Worm (Caenorhabditis elegans): ENCODE results near the gene egl-44.

egl-44 gene

ce11 chrII:5928502-5928901 is at the start of gene egl-44:
egl-44 (plus strand) TSS chrII:5928802.
- TF ChIP-seq tbx-2 (tag; optimal IDR thresholded peaks at IDR 0.05) (no peak), pha-4 (tag; optimal IDR thresholded peaks at IDR 0.05) (no peak), mml-1 (tag; optimal IDR thresholded peaks at IDR 0.05) (no peak), skn-1 (tag; optimal IDR thresholded peaks at IDR 0.05) (no peak), nhr-23 (tag; optimal IDR thresholded peaks at IDR 0.05) (no peak)

- no peak for TF ChIP-seq lsy-12 (tag; optimal IDR thresholded peaks at IDR 0.05)
- no peak for TF ChIP-seq zag-1 (tag; optimal IDR thresholded peaks at IDR 0.05)
- TF ChIP-seq egl-27 (tag; optimal IDR thresholded peaks at IDR 0.05): no peak
- no peak for TF ChIP-seq nhr-76 (tag; optimal IDR thresholded peaks at IDR 0.05)
- no peak for TF ChIP-seq ceh-9 (tag; optimal IDR thresholded peaks at IDR 0.05)
- no peak for TF ChIP-seq nhr-12 (tag; optimal IDR thresholded peaks at IDR 0.05)
- no peak for TF ChIP-seq daf-12 (tag; optimal IDR thresholded peaks at IDR 0.05)
- TF ChIP-seq hmg-11 (tag; optimal IDR thresholded peaks at IDR 0.05): no peak
- TF ChIP-seq nhr-25 (tag; optimal IDR thresholded peaks at IDR 0.05): peak; percentile 90
- TF ChIP-seq sea-2 (GFP tag; optimal IDR thresholded peaks at IDR 0.05): no peak
- TF ChIP-seq jun-1 (tag; optimal IDR thresholded peaks at IDR 0.05): no peak
- no peak for TF ChIP-seq ceh-16 (tag; optimal IDR thresholded peaks at IDR 0.05)
- TF ChIP-seq nhr-23 (tag; optimal IDR thresholded peaks at IDR 0.05): peak; percentile 19
- TF ChIP-seq ztf-4 (tag; optimal IDR thresholded peaks at IDR 0.05): no peak
- no peak for TF ChIP-seq fkh-2 (tag; optimal IDR thresholded peaks at IDR 0.05)
These were observed 47.9 kb upstream of the egl-44 start for ce11 chrII:5880677-5881076.

ce11 chrII:5884252-5884651 is 44.4 kb upstream of the egl-44 start, which contains the start of gene rfip-1:
rfip-1 (plus strand) TSS chrII:5884552.
- TF ChIP-seq R02D3.7 (tag; optimal IDR thresholded peaks at IDR 0.05) (no peak), jun-1 (tag; optimal IDR thresholded peaks at IDR 0.05) (no peak), ZK546.5 (tag; optimal IDR thresholded peaks at IDR 0.05) (no peak), mdl-1 (tag; optimal IDR thresholded peaks at IDR 0.05) (no peak), snpc-4 (tag; optimal IDR thresholded peaks at IDR 0.05) (no peak), elt-3 (tag; optimal IDR thresholded peaks at IDR 0.05) (no peak), fkh-2 (tag; optimal IDR thresholded peaks at IDR 0.05) (no peak), nhr-28 (tag; optimal IDR thresholded peaks at IDR 0.05) (no peak), nhr-43 (tag; optimal IDR thresholded peaks at IDR 0.05; ENCODE audit: poor library complexity, severe bottlenecking) (no peak), ceh-16 (tag; optimal IDR thresholded peaks at IDR 0.05) (no peak), ztf-4 (tag; optimal IDR thresholded peaks at IDR 0.05) (no peak), nhr-67 (tag; optimal IDR thresholded peaks at IDR 0.05) (no peak), nhr-12 (tag; optimal IDR thresholded peaks at IDR 0.05) (no peak)

ce11 chrII:5885966-5886621 is 42.5 kb upstream of the egl-44 start:
- TF ChIP-seq unc-39 (tag; optimal IDR thresholded peaks at IDR 0.05): no peak
- peak in 1 of 3 experiments; percentile 53 for TF ChIP-seq elt-3 (tag; optimal IDR thresholded peaks at IDR 0.05)
- TF ChIP-seq nhr-11 (tag; optimal IDR thresholded peaks at IDR 0.05): no peak
- no peak for TF ChIP-seq mml-1 (tag; optimal IDR thresholded peaks at IDR 0.05)
- TF ChIP-seq jun-1 (tag; optimal IDR thresholded peaks at IDR 0.05): no peak
- TF ChIP-seq ceh-16 (tag; optimal IDR thresholded peaks at IDR 0.05): no peak
- peak; percentile 17 for TF ChIP-seq pha-4 (tag; optimal IDR thresholded peaks at IDR 0.05)
- TF ChIP-seq tbx-2 (tag; optimal IDR thresholded peaks at IDR 0.05): no peak
- TF ChIP-seq pqm-1 (tag; optimal IDR thresholded peaks at IDR 0.05): no peak
- peak; percentile 96 for TF ChIP-seq nhr-25 (tag; optimal IDR thresholded peaks at IDR 0.05)
- TF ChIP-seq nhr-77 (tag; optimal IDR thresholded peaks at IDR 0.05): no peak
- TF ChIP-seq nhr-23 (tag; optimal IDR thresholded peaks at IDR 0.05): peak; percentile 72
- TF ChIP-seq ceh-82 (tag; optimal IDR thresholded peaks at IDR 0.05): no peak
- TF ChIP-seq nhr-67 (tag; optimal IDR thresholded peaks at IDR 0.05): no peak
- TF ChIP-seq fos-1 (tag; optimal IDR thresholded peaks at IDR 0.05): no peak
- no peak for TF ChIP-seq skn-1 (tag; optimal IDR thresholded peaks at IDR 0.05)
- TF ChIP-seq zag-1 (tag; optimal IDR thresholded peaks at IDR 0.05): no peak
- no peak for TF ChIP-seq fkh-10 (GFP tag; optimal IDR thresholded peaks at IDR 0.05)
- TF ChIP-seq daf-12 (tag; optimal IDR thresholded peaks at IDR 0.05): no peak
- TF ChIP-seq ceh-28 (tag; optimal IDR thresholded peaks at IDR 0.05): peak; percentile 60
- TF ChIP-seq nhr-43 (tag; optimal IDR thresholded peaks at IDR 0.05; ENCODE audit: poor library complexity, severe bottlenecking): peak; percentile 77
- peak; percentile 56 for TF ChIP-seq nfya-1 (tag; optimal IDR thresholded peaks at IDR 0.05; ENCODE audit: insufficient read depth)
- no peak for TF ChIP-seq ama-1 (optimal IDR thresholded peaks at IDR 0.05)
- TF ChIP-seq elt-1 (tag; optimal IDR thresholded peaks at IDR 0.05): no peak
- no peak for TF ChIP-seq nhr-12 (tag; optimal IDR thresholded peaks at IDR 0.05)
- no peak for TF ChIP-seq nhr-28 (tag; optimal IDR thresholded peaks at IDR 0.05)
- TF ChIP-seq elt-2 (tag; optimal IDR thresholded peaks at IDR 0.05): peak; percentile 67
- TF ChIP-seq ceh-9 (tag; optimal IDR thresholded peaks at IDR 0.05): no peak
